Worm (Caenorhabditis elegans) whole organism, late embryonic: ENCODE data around the gene mnm-2.

Experiments used
- gmeb-2 ChIP-seq: sonication (generic microtip); optimal IDR thresholded peaks from 2 replicates; lab custom pipeline; 2016; ENCODE audit warnings: missing genetic modification characterization, inconsistent platforms, missing compliant biosample characterization
- unc-42 ChIP-seq: sonication (generic microtip); optimal IDR thresholded peaks from 2 replicates; lab custom pipeline; 2016; ENCODE audit warnings: missing genotype, missing genetic modification characterization, missing compliant biosample characterization

Gene mnm-2

DNA sequence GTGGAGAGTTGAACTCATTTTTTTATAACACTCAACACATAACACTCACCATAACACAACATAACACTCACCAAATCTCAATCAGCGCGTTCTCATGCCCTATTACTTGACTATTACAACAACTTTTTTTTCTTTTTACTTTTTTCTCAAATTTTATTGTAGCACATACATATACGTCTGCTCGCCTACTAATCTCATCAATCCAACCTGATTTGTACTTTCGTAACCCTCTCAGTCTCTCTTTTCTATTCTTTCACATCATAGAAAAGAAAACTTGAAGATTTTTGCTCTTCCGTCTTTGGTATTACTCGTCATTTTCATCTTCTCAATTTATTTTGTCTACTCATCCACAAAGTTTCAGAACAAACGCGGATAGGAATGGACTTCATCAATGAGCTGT, 47.8 kb downstream of the mnm-2 start, which contains the start of gene npr-8:
TSS of gene npr-8 (plus strand) at position 362 of the 400 bp plus-strand sequence.
- TF ChIP-seq gmeb-2 (tag; lab: Kevin White, UChicago), result no peak
- peak; percentile 5 for TF ChIP-seq unc-42 (tag; lab: Kevin White, UChicago)
